Worm (Caenorhabditis elegans): Measurements from ENCODE around the gene nlp-5.

Gene nlp-5

ce11 chrII:8216922-8217321 is 21.3 kb upstream of the nlp-5 start, which contains the start of gene ifg-1:
Gene ifg-1, plus strand, starts transcription at chrII:8217222.
- no peak for TF ChIP-seq K11D2.4 (GFP tag; IDR thresholded peaks at IDR 0.05)
- no peak for TF ChIP-seq D2030.7 (GFP tag; IDR thresholded peaks at IDR 0.05)
- TF ChIP-seq F52B5.7 (tag; optimal IDR thresholded peaks at IDR 0.05) = no peak
- TF ChIP-seq chd-7 (tag; optimal IDR thresholded peaks at IDR 0.05) = no peak
- TF ChIP-seq aptf-3 (GFP tag; IDR thresholded peaks at IDR 0.05) = no peak
- no peak for TF ChIP-seq bed-1 (GFP tag; IDR thresholded peaks at IDR 0.05)
- no peak for TF ChIP-seq hmg-20 (GFP tag; IDR thresholded peaks at IDR 0.05)

ce11 chrII:8218266-8218665 is 20.0 kb upstream of the nlp-5 start:
- TF ChIP-seq rcor-1 (GFP tag; IDR thresholded peaks at IDR 0.05) (no peak), K11D2.4 (GFP tag; IDR thresholded peaks at IDR 0.05) (no peak), snpc-1.1 (tag; optimal IDR thresholded peaks at IDR 0.05; ENCODE audit: insufficient read depth) (no peak), hmg-20 (GFP tag; IDR thresholded peaks at IDR 0.05) (no peak), Y79H2A.3 (GFP tag; conservative IDR thresholded peaks at IDR 0.05) (no peak), nhr-90 (tag; optimal IDR thresholded peaks at IDR 0.05) (no peak), sea-2 (GFP tag; IDR thresholded peaks at IDR 0.05) (no peak), aptf-3 (GFP tag; IDR thresholded peaks at IDR 0.05) (no peak), lin-54 (GFP tag; optimal IDR thresholded peaks at IDR 0.05) (no peak), fkh-3 (tag; optimal IDR thresholded peaks at IDR 0.05) (no peak), let-526 (GFP tag; IDR thresholded peaks at IDR 0.05) (no peak), nfyb-1 (GFP tag; IDR thresholded peaks at IDR 0.05) (no peak), nhr-120 (GFP tag; IDR thresholded peaks at IDR 0.05) (no peak), mxl-1 (tag; optimal IDR thresholded peaks at IDR 0.05) (no peak), dpl-1 (GFP tag; optimal IDR thresholded peaks at IDR 0.05) (no peak)

ce11 chrII:8220267-8220666 is 18.0 kb upstream of the nlp-5 start:
- TF ChIP-seq ztf-3 (GFP tag; optimal IDR thresholded peaks at IDR 0.05) (no peak), hlh-12 (tag; optimal IDR thresholded peaks at IDR 0.05) (no peak), ceh-27 (GFP tag; optimal IDR thresholded peaks at IDR 0.05) (no peak), ceh-91 (GFP tag; IDR thresholded peaks at IDR 0.05) (no peak), mel-28 (tag; optimal IDR thresholded peaks at IDR 0.05; ENCODE audit: borderline replicate concordance) (no peak), Y95B8A.8 (GFP tag; IDR thresholded peaks at IDR 0.05) (no peak), dpl-1 (GFP tag; optimal IDR thresholded peaks at IDR 0.05) (no peak), unc-62 (GFP tag; optimal IDR thresholded peaks at IDR 0.05) (no peak), sdz-38 (tag; optimal IDR thresholded peaks at IDR 0.05) (no peak), hmg-20 (GFP tag; IDR thresholded peaks at IDR 0.05) (no peak), pbrm-1 (GFP tag; IDR thresholded peaks at IDR 0.05) (no peak), F49E8.2 (tag; optimal IDR thresholded peaks at IDR 0.05; ENCODE audit: insufficient read depth) (no peak), hsf-1 (GFP tag; IDR thresholded peaks at IDR 0.05) (no peak)

- TF ChIP-seq pbrm-1 (GFP tag; IDR thresholded peaks at IDR 0.05) (no peak), snpc-4 (GFP tag; optimal IDR thresholded peaks at IDR 0.05) (no peak), snpc-4 (tag; optimal IDR thresholded peaks at IDR 0.05) (no peak), F22D6.2 (tag; optimal IDR thresholded peaks at IDR 0.05) (no peak), madf-8 (GFP tag; conservative IDR thresholded peaks at IDR 0.05) (peak; percentile 83), mes-4 (tag; optimal IDR thresholded peaks at IDR 0.05) (no peak), rpc-1 (optimal IDR thresholded peaks at IDR 0.05) (no peak), rpc-1 (tag; optimal IDR thresholded peaks at IDR 0.05) (no peak), ets-4 (GFP tag; optimal IDR thresholded peaks at IDR 0.05) (no peak), egl-18 (GFP tag; IDR thresholded peaks at IDR 0.05) (no peak), F39B2.1 (GFP tag; IDR thresholded peaks at IDR 0.05) (no peak), hrde-1 (tag; optimal IDR thresholded peaks at IDR 0.05; ENCODE audit: borderline replicate concordance) (peak; percentile 42), T07F8.4 (tag; optimal IDR thresholded peaks at IDR 0.05) (no peak), C06A6.2 (GFP tag; conservative IDR thresholded peaks at IDR 0.05) (no peak), somi-1 (GFP tag; optimal IDR thresholded peaks at IDR 0.05) (no peak), F23B12.7 (tag; optimal IDR thresholded peaks at IDR 0.05; ENCODE audit: insufficient read depth) (peak; percentile 5), ztf-3 (GFP tag; optimal IDR thresholded peaks at IDR 0.05) (no peak), hlh-12 (tag; optimal IDR thresholded peaks at IDR 0.05) (no peak)
Observed at ce11 chrII:8222309-8223065, 15.8 kb upstream of the nlp-5 start, which contains the start of gene dab-1. Gene dab-1, plus strand, starts transcription at chrII:8222386.

Data from whole organism, young adult.